Fruit fly (Drosophila melanogaster) whole organism, pupa: Measurements from ENCODE around the gene CG11134.

Experiments used
- CG10348 ChIP-seq: fragments of 200-800 bp; sonication (Bioruptor generic); IDR thresholded peaks from 2 replicates; pipeline ENCODE4 v1.3.6; 2022; ENCODE audit warnings: missing biosample characterization, missing genetic modification characterization
- CG12605 ChIP-seq: fragments of 200-800 bp; sonication (Bioruptor generic); IDR thresholded peaks from 2 replicates; pipeline ENCODE4 v1.3.6; 2022; ENCODE audit warnings: missing biosample characterization, missing genetic modification characterization
- CG13204 ChIP-seq: fragments of 200-800 bp; sonication (Bioruptor generic); optimal IDR thresholded peaks from 2 replicates; lab custom pipeline; 2018; ENCODE audit warnings: missing biosample characterization, mild to moderate bottlenecking, missing genetic modification characterization, moderate library complexity
- CG14655 ChIP-seq: fragments of 200-800 bp; sonication (Bioruptor generic); optimal IDR thresholded peaks from 3 replicates; lab custom pipeline; 2017; ENCODE audit warnings: mild to moderate bottlenecking, missing biosample characterization, missing genetic modification reagents, missing genetic modification characterization
- CG15710 ChIP-seq: fragments of 200-800 bp; sonication (Bioruptor generic); optimal IDR thresholded peaks from 2 replicates; lab custom pipeline; 2018; ENCODE audit warnings: missing biosample characterization, mild to moderate bottlenecking, missing genetic modification characterization, moderate library complexity
- CG17806 ChIP-seq: fragments of 200-800 bp; sonication (Bioruptor generic); optimal IDR thresholded peaks from 2 replicates; lab custom pipeline; 2018; ENCODE audit warnings: missing biosample characterization, mild to moderate bottlenecking, missing genetic modification characterization, moderate library complexity
- CG32121 ChIP-seq: fragments of 200-800 bp; sonication (Bioruptor generic); IDR thresholded peaks from 2 replicates; pipeline ENCODE4 v1.3.6; 2022; ENCODE audit warnings: missing biosample characterization, missing genetic modification characterization
- CG34367 ChIP-seq: fragments of 200-800 bp; sonication (Bioruptor generic); optimal IDR thresholded peaks from 2 replicates; lab custom pipeline; 2018; ENCODE audit warnings: missing biosample characterization, mild to moderate bottlenecking, missing genetic modification characterization
- CG4496 ChIP-seq: fragments of 200-800 bp; sonication (Bioruptor generic); IDR thresholded peaks from 3 replicates; pipeline ENCODE4 v1.3.6; 2022; ENCODE audit warnings: missing biosample characterization, missing genetic modification characterization
- CG8159 ChIP-seq: fragments of 200-800 bp; sonication (Bioruptor generic); optimal IDR thresholded peaks from 3 replicates; lab custom pipeline; 2018; ENCODE audit warnings: missing biosample characterization, mild to moderate bottlenecking, missing genetic modification characterization, moderate library complexity
- CG8301 ChIP-seq: fragments of 200-800 bp; sonication (Bioruptor generic); optimal IDR thresholded peaks from 2 replicates; lab custom pipeline; 2018; ENCODE audit warnings: missing biosample characterization, mild to moderate bottlenecking, missing genetic modification characterization
- CG9948 ChIP-seq: fragments of 200-800 bp; sonication (Bioruptor generic); optimal IDR thresholded peaks from 2 replicates; lab custom pipeline; 2018; ENCODE audit warnings: missing biosample characterization, mild to moderate bottlenecking, missing genetic modification characterization, moderate library complexity
- D1 ChIP-seq: fragments of 200-800 bp; sonication (Bioruptor generic); optimal IDR thresholded peaks from 2 replicates; lab custom pipeline; 2018; ENCODE audit warnings: missing biosample characterization, mild to moderate bottlenecking, missing genetic modification characterization, moderate library complexity
- EcR ChIP-seq: fragments of 200-800 bp; sonication (Bioruptor generic); optimal IDR thresholded peaks from 3 replicates; lab custom pipeline; 2019; ENCODE audit warnings: missing biosample characterization, missing genetic modification characterization, mild to moderate bottlenecking, moderate library complexity, missing genetic modification reagents
- Ets98B ChIP-seq: fragments of 200-800 bp; sonication (Bioruptor generic); IDR thresholded peaks from 2 replicates; pipeline ENCODE4 v1.3.6; 2022; ENCODE audit warnings: missing biosample characterization, missing genetic modification characterization
- Pif1A ChIP-seq: fragments of 200-800 bp; sonication (Bioruptor generic); optimal IDR thresholded peaks from 3 replicates; lab custom pipeline; 2016; ENCODE audit warnings: missing biosample characterization, missing genetic modification characterization
- Pif1B ChIP-seq: fragments of 200-800 bp; sonication (Bioruptor generic); optimal IDR thresholded peaks from 3 replicates; lab custom pipeline; 2016; ENCODE audit warnings: missing biosample characterization, missing genetic modification characterization
- Snoo ChIP-seq: fragments of 200-800 bp; sonication (Bioruptor generic); optimal IDR thresholded peaks from 3 replicates; lab custom pipeline; 2017; ENCODE audit warnings: missing biosample characterization, mild to moderate bottlenecking, missing genetic modification characterization, inconsistent platforms
- fd96Ca ChIP-seq: fragments of 200-800 bp; sonication (Bioruptor generic); IDR thresholded peaks from 3 replicates; pipeline ENCODE4 v1.3.6; 2022; ENCODE audit warnings: missing biosample characterization, missing genetic modification characterization
- gl ChIP-seq: fragments of 200-800 bp; sonication (Bioruptor generic); optimal IDR thresholded peaks from 2 replicates; lab custom pipeline; 2018; ENCODE audit warnings: missing biosample characterization, mild to moderate bottlenecking, missing genetic modification characterization
- rn ChIP-seq: fragments of 200-800 bp; sonication (Bioruptor generic); IDR thresholded peaks from 2 replicates; pipeline ENCODE4 v1.3.6; 2022; ENCODE audit warnings: missing biosample characterization, missing genetic modification characterization

Gene CG11134

dm6 chrX:13737939-13738338 is at the start of gene CG11134:
Gene CG11134 (plus strand): TSS chrX:13737942.
- TF ChIP-seq CG14655, result no peak

dm6 chrX:13691992-13692391 is 45.8 kb upstream of the CG11134 start, which contains the start of gene Nna1:
Gene Nna1 (plus strand): TSS chrX:13692292.
- TF ChIP-seq CG13204 (GFP tag; lab: Kevin White, UChicago), result no peak
- no peak for TF ChIP-seq CG8301 (tag; lab: Kevin White, UChicago)
- TF ChIP-seq EcR (GFP tag; lab: Kevin White, UChicago), result no peak
- TF ChIP-seq D1 (tag; lab: Kevin White, UChicago), result no peak
- no peak for TF ChIP-seq Pif1A (GFP tag; lab: Kevin White, UChicago)
- TF ChIP-seq Ets98B, result no peak
- no peak for TF ChIP-seq rn
- TF ChIP-seq gl, result no peak
- no peak for TF ChIP-seq CG9948 (tag; lab: Kevin White, UChicago)
- no peak for TF ChIP-seq CG4496 (GFP tag; lab: Robert Waterston, UW)
- TF ChIP-seq CG10348 (GFP tag; lab: Robert Waterston, UW), result no peak
- TF ChIP-seq, all 21 proteins: peak for 0

- TF ChIP-seq Pif1A (GFP tag; lab: Kevin White, UChicago) (no peak), CG4496 (GFP tag; lab: Robert Waterston, UW) (peak; percentile 63; the same call in 1 of the 3 replicates), Pif1B (GFP tag; lab: Kevin White, UChicago) (no peak), CG10348 (GFP tag; lab: Robert Waterston, UW) (no peak), fd96Ca (no peak), CG8159 (tag; lab: Kevin White, UChicago) (no peak), rn (no peak), CG9948 (tag; lab: Kevin White, UChicago) (no peak), D1 (tag; lab: Kevin White, UChicago) (no peak), EcR (GFP tag; lab: Kevin White, UChicago) (no peak), CG8301 (tag; lab: Kevin White, UChicago) (peak; percentile 8), CG15710 (no peak), Ets98B (peak; percentile 43; the same call in 1 of the 2 replicates), CG17806 (tag; lab: Kevin White, UChicago) (no peak), CG32121 (0 out of 2 replicates have a peak, but pooled peaks have one; percentile 19), CG12605 (no peak), CG14655 (peak; percentile 15), CG34367 (tag; lab: Kevin White, UChicago) (no peak), CG13204 (GFP tag; lab: Kevin White, UChicago) (no peak), Snoo (tag; lab: Kevin White, UChicago) (no peak), gl (no peak)
Observed at dm6 chrX:13698717-13699427, 38.9 kb upstream of the CG11134 start.

dm6 chrX:13699666-13700065 is 38.1 kb upstream of the CG11134 start:
- no peak for TF ChIP-seq EcR (GFP tag; lab: Kevin White, UChicago)
- no peak for TF ChIP-seq CG8159 (tag; lab: Kevin White, UChicago)
- no peak for TF ChIP-seq Pif1B (GFP tag; lab: Kevin White, UChicago)
- no peak for TF ChIP-seq CG8301 (tag; lab: Kevin White, UChicago)
- no peak for TF ChIP-seq gl
- no peak for TF ChIP-seq Pif1A (GFP tag; lab: Kevin White, UChicago)
- no peak for TF ChIP-seq CG4496 (GFP tag; lab: Robert Waterston, UW)

- no peak for TF ChIP-seq gl
Observed at dm6 chrX:13717982-13718402, 19.8 kb upstream of the CG11134 start, which contains the start of gene Nadsyn. Gene Nadsyn (minus strand): TSS chrX:13718285.

dm6 chrX:13721934-13722333 is 15.8 kb upstream of the CG11134 start, which contains the start of the genes Mrgn1 and mus101:
Gene Mrgn1 (minus strand): TSS chrX:13721977.
Gene mus101 (plus strand): TSS chrX:13722246.
- TF ChIP-seq Pif1A (GFP tag; lab: Kevin White, UChicago), result no peak
- no peak for TF ChIP-seq CG8159 (tag; lab: Kevin White, UChicago)
- TF ChIP-seq CG17806 (tag; lab: Kevin White, UChicago), result no peak
- no peak for TF ChIP-seq CG14655
- no peak for TF ChIP-seq CG15710
- no peak for TF ChIP-seq Snoo (tag; lab: Kevin White, UChicago)
- no peak for TF ChIP-seq CG10348 (GFP tag; lab: Robert Waterston, UW)
- no peak for TF ChIP-seq rn
- TF ChIP-seq CG4496 (GFP tag; lab: Robert Waterston, UW), result no peak
- TF ChIP-seq CG12605, result no peak
- TF ChIP-seq CG9948 (tag; lab: Kevin White, UChicago), result no peak
- no peak for TF ChIP-seq Pif1B (GFP tag; lab: Kevin White, UChicago)
- no peak for TF ChIP-seq Ets98B
- TF ChIP-seq, all 21 proteins: peak for 0

- TF ChIP-seq Snoo (tag; lab: Kevin White, UChicago), result no peak
- peak; percentile 46 for TF ChIP-seq CG32121
- TF ChIP-seq CG8301 (tag; lab: Kevin White, UChicago), result no peak
- TF ChIP-seq CG15710, result peak; percentile 13
- TF ChIP-seq CG4496 (GFP tag; lab: Robert Waterston, UW), result peak; percentile 52; the same call in 2 of the 3 replicates
- peak; percentile 8 for TF ChIP-seq CG17806 (tag; lab: Kevin White, UChicago)
- peak; percentile 36 for TF ChIP-seq CG9948 (tag; lab: Kevin White, UChicago)
- peak; percentile 32 for TF ChIP-seq Ets98B
- TF ChIP-seq, all 21 proteins: peak for 6
Observed at dm6 chrX:13734866-13735265, 2.9 kb upstream of the CG11134 start.
